Worm (Caenorhabditis elegans) whole organism, young adult: ENCODE data around the gene T05C1.2.
A peak's percentile ranks its signal among the peaks of the same experiment; 100 is the strongest.

Experiments
- B0019.2 ChIP-seq: fragments of 200-800 bp; sonication (Bioruptor generic); conservative IDR thresholded peaks from 2 replicates; pipeline ENCODE4 v1.3.6; 2022; ENCODE audit warnings: missing genetic modification reagents, missing genetic modification characterization, missing compliant biosample characterization
- B0261.1 ChIP-seq: sonication (generic microtip); optimal IDR thresholded peaks from 2 replicates; lab custom pipeline; 2016; ENCODE audit warnings: mild to moderate bottlenecking, missing genetic modification characterization, moderate library complexity, missing compliant biosample characterization
- B0336.3 ChIP-seq: fragments of 200-800 bp; sonication (Bioruptor generic); IDR thresholded peaks from 2 replicates; pipeline ENCODE4 v1.3.6; 2022; ENCODE audit warnings: missing genetic modification characterization, missing compliant biosample characterization
- F22D6.2 ChIP-seq: sonication (generic microtip); optimal IDR thresholded peaks from 2 replicates; lab custom pipeline; 2016; ENCODE audit warnings: mild to moderate bottlenecking, missing genetic modification characterization, missing compliant biosample characterization
- F33H1.4 ChIP-seq: fragments of 200-800 bp; sonication (Bioruptor generic); IDR thresholded peaks from 2 replicates; pipeline ENCODE4 v1.3.6; 2022; ENCODE audit warnings: missing genetic modification reagents, missing genetic modification characterization, missing compliant biosample characterization
- F52B5.7 ChIP-seq: sonication (generic microtip); optimal IDR thresholded peaks from 2 replicates; lab custom pipeline; 2016; ENCODE audit warnings: mild to moderate bottlenecking, missing genetic modification characterization, missing compliant biosample characterization
- F57C9.4 ChIP-seq: sonication (generic microtip); optimal IDR thresholded peaks from 2 replicates; lab custom pipeline; 2017; ENCODE audit warnings: mild to moderate bottlenecking, missing genetic modification characterization, missing compliant biosample characterization
- T07F8.4 ChIP-seq: sonication (generic microtip); optimal IDR thresholded peaks from 2 replicates; lab custom pipeline; 2016; ENCODE audit warnings: mild to moderate bottlenecking, missing genetic modification characterization, moderate library complexity, missing compliant biosample characterization
- Y53G8AR.9 ChIP-seq: fragments of 200-800 bp; sonication (Bioruptor generic); conservative IDR thresholded peaks from 2 replicates; pipeline ENCODE4 v1.3.6; 2022; ENCODE audit warnings: missing genetic modification reagents, missing genetic modification characterization, missing compliant biosample characterization
- ZK185.1 ChIP-seq: sonication (generic microtip); optimal IDR thresholded peaks from 2 replicates; lab custom pipeline; 2016; ENCODE audit warnings: mild to moderate bottlenecking, missing genetic modification characterization, missing compliant biosample characterization; ENCODE audit not compliant: poor library complexity, severe bottlenecking
- atf-7 ChIP-seq: sonication (generic microtip); optimal IDR thresholded peaks from 2 replicates; lab custom pipeline; 2017; ENCODE audit warnings: mild to moderate bottlenecking, missing genetic modification characterization, missing compliant biosample characterization
- athp-1 ChIP-seq: sonication (generic microtip); optimal IDR thresholded peaks from 2 replicates; lab custom pipeline; 2017; ENCODE audit warnings: mild to moderate bottlenecking, missing genetic modification characterization, missing compliant biosample characterization
- attf-5 ChIP-seq: fragments of 200-800 bp; sonication (Bioruptor generic); optimal IDR thresholded peaks from 2 replicates; lab custom pipeline; 2018; ENCODE audit warnings: mild to moderate bottlenecking, missing genetic modification characterization, missing compliant biosample characterization
- cebp-1 ChIP-seq, 2 experiments: fragments of 200-800 bp in 1 of 2; sonication (Bioruptor generic) in 1 of 2; sonication (generic microtip) in 1 of 2; IDR thresholded peaks in 1 of 2; optimal IDR thresholded peaks in 1 of 2; 2 replicates each; pipeline versions ENCODE4 v1.3.6 to Lab custom; 2017 to 2022; ENCODE audit warnings: missing compliant biosample characterization in 2 of 2, missing genetic modification characterization in 2 of 2, mild to moderate bottlenecking in 1 of 2, missing genetic modification reagents in 1 of 2, moderate library complexity in 1 of 2
- ceh-79 ChIP-seq: sonication (generic microtip); optimal IDR thresholded peaks from 2 replicates; lab custom pipeline; 2017; ENCODE audit warnings: mild to moderate bottlenecking, missing genetic modification characterization, missing compliant biosample characterization
- ceh-91 ChIP-seq: fragments of 200-800 bp; sonication (Bioruptor generic); IDR thresholded peaks from 2 replicates; pipeline ENCODE4 v1.3.6; 2022; ENCODE audit warnings: missing genetic modification reagents, missing genetic modification characterization, missing compliant biosample characterization
- chd-7 ChIP-seq: sonication (generic microtip); optimal IDR thresholded peaks from 2 replicates; lab custom pipeline; 2016; ENCODE audit warnings: mild to moderate bottlenecking, missing genetic modification characterization, moderate library complexity, missing compliant biosample characterization
- die-1 ChIP-seq: sonication (generic microtip); optimal IDR thresholded peaks from 2 replicates; lab custom pipeline; 2016; ENCODE audit warnings: missing genotype, mild to moderate bottlenecking, missing genetic modification characterization, missing compliant biosample characterization
- dox-1 ChIP-seq: fragments of 200-800 bp; sonication (Bioruptor generic); IDR thresholded peaks from 2 replicates; pipeline ENCODE4 v1.3.6; 2022; ENCODE audit warnings: missing genetic modification reagents, missing genetic modification characterization, missing compliant biosample characterization
- dpl-1 ChIP-seq: fragments of 150-350 bp; optimal IDR thresholded peaks from 2 replicates; lab custom pipeline; 2014; ENCODE audit warnings: missing biosample characterization, missing genetic modification reagents, missing genetic modification characterization
- efl-1 ChIP-seq: fragments of 150-350 bp; optimal IDR thresholded peaks from 2 replicates; lab custom pipeline; 2014; ENCODE audit warnings: missing biosample characterization, missing genetic modification reagents, missing genetic modification characterization
- egl-18 ChIP-seq: fragments of 200-800 bp; sonication (Bioruptor generic); IDR thresholded peaks from 2 replicates; pipeline ENCODE4 v1.3.6; 2022; ENCODE audit warnings: missing genetic modification reagents, missing genetic modification characterization, missing compliant biosample characterization
- fkh-3 ChIP-seq: sonication (generic microtip); optimal IDR thresholded peaks from 2 replicates; lab custom pipeline; 2016; ENCODE audit warnings: mild to moderate bottlenecking, missing genetic modification characterization, missing compliant biosample characterization
- him-1 ChIP-seq: sonication (generic microtip); optimal IDR thresholded peaks from 2 replicates; lab custom pipeline; 2016; ENCODE audit warnings: missing genotype, missing genetic modification reagents, missing genetic modification characterization, missing compliant biosample characterization
- lag-1 ChIP-seq: fragments of 200-800 bp; sonication (Bioruptor generic); IDR thresholded peaks from 2 replicates; pipeline ENCODE4 v1.3.6; 2022; ENCODE audit warnings: missing genetic modification reagents, missing genetic modification characterization, missing compliant biosample characterization
- lsl-1 ChIP-seq: fragments of 200-800 bp; sonication (Bioruptor generic); optimal IDR thresholded peaks from 2 replicates; lab custom pipeline; 2018; ENCODE audit warnings: mild to moderate bottlenecking, missing genetic modification characterization, moderate library complexity, missing compliant biosample characterization
- madf-8 ChIP-seq: fragments of 200-800 bp; sonication (Bioruptor generic); conservative IDR thresholded peaks from 2 replicates; pipeline ENCODE4 v1.3.6; 2022; ENCODE audit warnings: missing genetic modification reagents, missing genetic modification characterization, missing compliant biosample characterization
- mcd-1 ChIP-seq: fragments of 200-800 bp; sonication (Bioruptor generic); IDR thresholded peaks from 2 replicates; pipeline ENCODE4 v1.3.6; 2022; ENCODE audit warnings: missing genetic modification reagents, missing genetic modification characterization, missing compliant biosample characterization
- nfya-2 ChIP-seq: fragments of 200-800 bp; sonication (Bioruptor generic); IDR thresholded peaks from 2 replicates; pipeline ENCODE4 v1.3.6; 2022; ENCODE audit warnings: missing genetic modification reagents, missing genetic modification characterization, missing compliant biosample characterization
- nfyb-1 ChIP-seq: fragments of 200-800 bp; sonication (Bioruptor generic); IDR thresholded peaks from 2 replicates; pipeline ENCODE4 v1.3.6; 2022; ENCODE audit warnings: missing genetic modification reagents, missing genetic modification characterization, missing compliant biosample characterization
- nhr-27 ChIP-seq: fragments of 200-800 bp; sonication (Bioruptor generic); optimal IDR thresholded peaks from 2 replicates; lab custom pipeline; 2018; ENCODE audit warnings: mild to moderate bottlenecking, missing genetic modification characterization, moderate library complexity, missing compliant biosample characterization
- nhr-80 ChIP-seq: sonication (generic microtip); optimal IDR thresholded peaks from 2 replicates; lab custom pipeline; 2016; ENCODE audit warnings: missing genetic modification characterization, missing compliant biosample characterization
- snpc-3.4 ChIP-seq: sonication (generic microtip); optimal IDR thresholded peaks from 2 replicates; lab custom pipeline; 2017; ENCODE audit warnings: missing genetic modification characterization, mild to moderate bottlenecking, missing compliant biosample characterization, antibody characterized with exemption, moderate library complexity, missing genotype, missing genetic modification reagents
- somi-1 ChIP-seq: fragments of 200-800 bp; sonication (Bioruptor generic); optimal IDR thresholded peaks from 2 replicates; lab custom pipeline; 2018; ENCODE audit warnings: mild to moderate bottlenecking, missing genetic modification characterization, missing compliant biosample characterization
- xnd-1 ChIP-seq: sonication (generic microtip); optimal IDR thresholded peaks from 2 replicates; lab custom pipeline; 2016; ENCODE audit warnings: missing genotype, missing genetic modification reagents, missing genetic modification characterization, missing compliant biosample characterization
- ztf-25 ChIP-seq: fragments of 200-800 bp; sonication (Bioruptor generic); IDR thresholded peaks from 2 replicates; pipeline ENCODE4 v1.3.6; 2022; ENCODE audit warnings: missing genetic modification reagents, missing genetic modification characterization, missing compliant biosample characterization
- ztf-26 ChIP-seq: sonication (generic microtip); optimal IDR thresholded peaks from 2 replicates; lab custom pipeline; 2017; ENCODE audit warnings: missing genetic modification characterization, missing compliant biosample characterization

The T05C1.2 gene

DNA sequence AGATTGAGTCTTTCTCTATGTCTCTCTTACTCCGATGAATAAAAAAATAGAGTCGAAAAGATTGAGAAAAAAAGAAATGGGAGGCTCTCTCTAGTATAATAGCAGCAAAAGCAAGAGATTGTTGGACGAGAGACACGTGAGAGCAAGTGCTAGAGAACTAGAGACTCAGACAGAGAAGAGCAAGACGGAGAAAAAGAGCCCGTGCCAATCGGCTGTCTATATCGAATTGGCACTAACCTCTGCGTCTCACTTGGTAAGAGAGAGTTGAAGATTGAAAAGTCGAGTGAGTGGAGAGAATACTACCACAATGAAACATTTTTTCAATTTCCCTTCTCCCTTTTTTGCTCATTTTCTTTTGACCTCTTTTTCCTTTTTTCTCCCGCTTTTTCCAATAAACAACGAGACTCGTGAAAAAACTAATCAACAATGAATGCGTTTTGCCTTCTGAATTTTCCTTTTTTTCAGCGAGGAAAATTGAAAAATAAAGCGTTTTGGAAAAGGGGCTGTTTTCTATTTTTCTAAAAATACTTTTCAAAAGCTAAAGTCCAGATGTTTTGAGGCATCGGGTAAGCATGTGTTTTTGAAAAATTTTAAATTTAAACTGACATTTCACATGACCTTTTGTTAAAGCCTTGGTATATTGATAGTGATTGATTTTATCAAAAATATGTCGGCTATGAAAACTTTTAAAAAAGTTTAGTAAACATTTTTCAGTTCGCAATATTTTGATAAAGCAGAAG is 24.8 kb upstream of the T05C1.2 start (continued):
- TF ChIP-seq nfyb-1 (GFP tag; lab: Robert Waterston, UW) (0 out of 2 replicates have a peak, but pooled peaks have one; percentile 27), efl-1 (GFP tag; lab: Kevin White, UChicago) (no peak), cebp-1 (GFP tag; IDR thresholded peaks at IDR 0.05; lab: Robert Waterston, UW) (no peak), cebp-1 (tag; optimal IDR thresholded peaks at IDR 0.05; lab: Kevin White, UChicago) (peak; percentile 60), chd-7 (tag; lab: Kevin White, UChicago) (peak; percentile 21), somi-1 (GFP tag; lab: Kevin White, UChicago) (peak; percentile 23), nhr-27 (tag; lab: Kevin White, UChicago) (no peak), lsl-1 (no peak), B0336.3 (no peak), F57C9.4 (tag; lab: Kevin White, UChicago) (no peak), T07F8.4 (tag; lab: Kevin White, UChicago) (no peak), ceh-79 (tag; lab: Kevin White, UChicago) (no peak), ztf-26 (tag; lab: Kevin White, UChicago) (no peak), lag-1 (GFP tag; lab: Robert Waterston, UW) (no peak), him-1 (tag; lab: Kevin White, UChicago) (no peak), atf-7 (tag; lab: Kevin White, UChicago) (no peak), athp-1 (no peak), Y53G8AR.9 (GFP tag; lab: Robert Waterston, UW) (no peak), mcd-1 (GFP tag; lab: Robert Waterston, UW) (peak; percentile 39; the same call in 1 of the 2 replicates)

- TF ChIP-seq F22D6.2 (tag; lab: Kevin White, UChicago) (no peak), dpl-1 (no peak), nfya-2 (GFP tag; lab: Robert Waterston, UW) (no peak), fkh-3 (tag; lab: Kevin White, UChicago) (no peak), F52B5.7 (tag; lab: Kevin White, UChicago) (no peak), madf-8 (GFP tag; lab: Robert Waterston, UW) (no peak), xnd-1 (tag; lab: Kevin White, UChicago) (no peak), ztf-25 (GFP tag; lab: Robert Waterston, UW) (no peak), dox-1 (GFP tag; lab: Robert Waterston, UW) (no peak), die-1 (tag; lab: Kevin White, UChicago) (no peak), attf-5 (GFP tag; lab: Kevin White, UChicago) (no peak), ZK185.1 (no peak), somi-1 (GFP tag; lab: Kevin White, UChicago) (no peak), ceh-91 (GFP tag; lab: Robert Waterston, UW) (no peak), egl-18 (GFP tag; lab: Robert Waterston, UW) (no peak)
Measured at ce11 chrII:4505097-4505626, 23.2 kb upstream of the T05C1.2 start, which contains the start of gene camt-1. TSS of gene camt-1 (minus strand) at chrII:4505147.

ce11 chrII:4495844-4496243 is 13.9 kb upstream of the T05C1.2 start:
- TF ChIP-seq madf-8 (GFP tag; lab: Robert Waterston, UW) (no peak), B0019.2 (GFP tag; lab: Robert Waterston, UW) (no peak), snpc-3.4 (tag; lab: Kevin White, UChicago) (no peak), F33H1.4 (GFP tag; lab: Robert Waterston, UW) (no peak), nhr-80 (peak; percentile 62), B0261.1 (no peak), die-1 (tag; lab: Kevin White, UChicago) (no peak)
